Fruit fly (Drosophila melanogaster): Measurements from ENCODE around the gene Hex-t2.

DNA sequence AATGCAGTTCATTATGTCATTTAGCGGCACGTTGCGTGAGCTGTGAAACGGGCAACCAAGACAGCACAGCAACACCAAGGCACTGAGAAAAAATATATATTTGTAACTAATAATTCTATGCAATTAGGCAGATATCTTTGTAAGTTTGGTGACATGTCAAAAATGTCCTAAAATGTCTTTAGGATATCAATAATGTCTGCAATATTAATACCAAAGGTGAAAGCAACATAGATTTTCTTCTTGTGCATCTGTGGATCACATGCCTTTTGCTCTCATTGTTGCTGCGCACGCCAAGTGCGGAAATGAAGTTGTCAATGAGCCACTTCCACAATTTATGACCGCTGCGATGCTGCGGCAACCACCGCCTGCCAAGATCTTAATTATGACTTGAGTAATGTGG lies 39.0 kb downstream of the Hex-t2 start:
- no peak for TF ChIP-seq CG14711 (tag; optimal IDR thresholded peaks at IDR 0.05)
- no peak for TF ChIP-seq pad (GFP tag; optimal IDR thresholded peaks at IDR 0.05)
- no peak for TF ChIP-seq Crg-1 (GFP tag; optimal IDR thresholded peaks at IDR 0.05)
- TF ChIP-seq CG7101 (tag; optimal IDR thresholded peaks at IDR 0.05), result no peak
- TF ChIP-seq CG11617 (GFP tag; optimal IDR thresholded peaks at IDR 0.05), result no peak
- no peak for TF ChIP-seq CG12768 (GFP tag; optimal IDR thresholded peaks at IDR 0.05)
- TF ChIP-seq CG33017 (tag; optimal IDR thresholded peaks at IDR 0.05), result no peak
- no peak for TF ChIP-seq Clk (GFP tag; optimal IDR thresholded peaks at IDR 0.05)
- no peak for TF ChIP-seq kay (GFP tag; ENCODE audit: borderline replicate concordance)
- TF ChIP-seq cnc (optimal IDR thresholded peaks at IDR 0.05), result no peak
- no peak for TF ChIP-seq bab1 (GFP tag; optimal IDR thresholded peaks at IDR 0.05)
- TF ChIP-seq toe (GFP tag; optimal IDR thresholded peaks at IDR 0.05), result no peak
- TF ChIP-seq ovo (GFP tag; optimal IDR thresholded peaks at IDR 0.05), result no peak

Data from whole organism, adult.